Worm (Caenorhabditis elegans) whole organism, dauer: ENCODE measurements around the gene srz-6.
"Not testable (repeated sequence)": the region's sequence is repeated elsewhere in the genome, so short reads cannot be mapped to it uniquely, and the experiment has no call there.

Experiments used
- unc-62 ChIP-seq: sonication (generic microtip); optimal IDR thresholded peaks from 2 replicates; lab custom pipeline; 2017; ENCODE audit warnings: missing biosample characterization, missing genetic modification reagents, missing genetic modification characterization

srz-6 gene

ce11 chrII:12518809-12519344 lies 26.8 kb downstream of the srz-6 start, which contains the start of gene srh-70:
Gene srh-70, minus strand, starts transcription at chrII:12518859.
- no peak for TF ChIP-seq unc-62 (GFP tag; lab: Kevin White, UChicago)

ce11 chrII:12519616-12520015 lies 27.6 kb downstream of the srz-6 start, which contains the start of gene ceh-99:
Gene ceh-99, plus strand, starts transcription at chrII:12519981.
- TF ChIP-seq unc-62 (GFP tag; lab: Kevin White, UChicago), result no peak

ce11 chrII:12525526-12525925 lies 33.5 kb downstream of the srz-6 start, which contains the start of gene srx-118:
Gene srx-118, plus strand, starts transcription at chrII:12525826.
- TF ChIP-seq unc-62 (GFP tag; lab: Kevin White, UChicago), result no peak

ce11 chrII:12527947-12528346 lies 35.9 kb downstream of the srz-6 start, which contains the start of gene srx-119:
Gene srx-119, plus strand, starts transcription at chrII:12528247.
- TF ChIP-seq unc-62 (GFP tag; lab: Kevin White, UChicago), result no peak

- TF ChIP-seq unc-62 (GFP tag; lab: Kevin White, UChicago), result no peak
These were observed 38.9 kb downstream of the srz-6 start, which contains the start of gene srx-120 for ce11 chrII:12530958-12531357. Gene srx-120, plus strand, starts transcription at chrII:12531258.

ce11 chrII:12535297-12535803 lies 43.3 kb downstream of the srz-6 start, which contains the start of gene nimk-1:
Gene nimk-1, plus strand, starts transcription at chrII:12535753.
- no peak for TF ChIP-seq unc-62 (GFP tag; lab: Kevin White, UChicago)

- TF ChIP-seq unc-62 (GFP tag; lab: Kevin White, UChicago), result not testable (repeated sequence)
These were observed 44.2 kb downstream of the srz-6 start, which contains the start of gene F49C5.3 for ce11 chrII:12536203-12536602. Gene F49C5.3, plus strand, starts transcription at chrII:12536503.

ce11 chrII:12539395-12539794 lies 47.4 kb downstream of the srz-6 start:
- TF ChIP-seq unc-62 (GFP tag; lab: Kevin White, UChicago), result no peak

- TF ChIP-seq unc-62 (GFP tag; lab: Kevin White, UChicago), result no peak
These were observed 50.6 kb downstream of the srz-6 start for ce11 chrII:12542594-12542997.
